Fruit fly (Drosophila melanogaster) whole organism, embryonic: ENCODE data around the gene Syp.
A peak's percentile ranks its signal among the peaks of the same experiment; 100 is the strongest.

Experiments
- ATbp ChIP-seq: fragments of 200-800 bp; sonication (Bioruptor generic); optimal IDR thresholded peaks from 2 replicates; lab custom pipeline; 2017; ENCODE audit warnings: missing biosample characterization, mild to moderate bottlenecking, missing genetic modification characterization, missing genetic modification reagents
- Adf1 ChIP-seq: fragments of 200-800 bp; sonication (Bioruptor generic); IDR thresholded peaks from 2 replicates; pipeline ENCODE4 v1.3.6; 2022; ENCODE audit warnings: missing biosample characterization, missing genetic modification characterization
- Antp ChIP-seq: fragments of 200-800 bp; sonication (Bioruptor generic); optimal IDR thresholded peaks from 3 replicates; lab custom pipeline; 2016; ENCODE audit warnings: missing biosample characterization, missing genetic modification characterization
- CG14860 ChIP-seq: fragments of 200-800 bp; sonication (Bioruptor generic); IDR thresholded peaks from 3 replicates; pipeline ENCODE4 v1.3.6; 2022; ENCODE audit warnings: missing biosample characterization, missing genetic modification characterization; ENCODE audit not compliant: partially characterized antibody
- CG16815 ChIP-seq: fragments of 200-800 bp; sonication (Bioruptor generic); optimal IDR thresholded peaks from 3 replicates; lab custom pipeline; 2017; ENCODE audit warnings: missing biosample characterization, mild to moderate bottlenecking, missing genetic modification characterization
- CG17361 ChIP-seq: fragments of 200-800 bp; sonication (Bioruptor generic); IDR thresholded peaks from 3 replicates; pipeline ENCODE4 v1.3.6; 2022; ENCODE audit warnings: missing biosample characterization, missing genetic modification characterization
- CG17568 ChIP-seq: fragments of 200-800 bp; sonication (Bioruptor generic); optimal IDR thresholded peaks from 2 replicates; lab custom pipeline; 2018; ENCODE audit warnings: missing biosample characterization, mild to moderate bottlenecking, missing genetic modification characterization, moderate library complexity
- CG1792 ChIP-seq: fragments of 200-800 bp; sonication (Bioruptor generic); optimal IDR thresholded peaks from 2 replicates; lab custom pipeline; 2016; ENCODE audit warnings: missing biosample characterization, missing genetic modification characterization
- CG18262 ChIP-seq: fragments of 200-800 bp; optimal IDR thresholded peaks from 3 replicates; lab custom pipeline; 2019; ENCODE audit warnings: missing biosample characterization, mild to moderate bottlenecking, missing genetic modification characterization, moderate library complexity
- CG18619 ChIP-seq: fragments of 200-800 bp; sonication (Bioruptor generic); optimal IDR thresholded peaks from 3 replicates; lab custom pipeline; 2017; ENCODE audit warnings: missing biosample characterization, mild to moderate bottlenecking, missing genetic modification characterization
- CG30020 ChIP-seq: fragments of 200-800 bp; optimal IDR thresholded peaks from 2 replicates; lab custom pipeline; 2019; ENCODE audit warnings: missing biosample characterization, mild to moderate bottlenecking, missing genetic modification characterization, moderate library complexity
- CG31365 ChIP-seq: fragments of 200-800 bp; sonication (Bioruptor generic); optimal IDR thresholded peaks from 2 replicates; lab custom pipeline; 2018; ENCODE audit warnings: missing biosample characterization, mild to moderate bottlenecking, missing genetic modification characterization
- CG3163 ChIP-seq: fragments of 200-800 bp; sonication (Bioruptor generic); optimal IDR thresholded peaks from 3 replicates; lab custom pipeline; 2016; ENCODE audit warnings: missing biosample characterization, missing genetic modification characterization
- CG4854 ChIP-seq: fragments of 200-800 bp; sonication (Bioruptor generic); optimal IDR thresholded peaks from 2 replicates; lab custom pipeline; 2016; ENCODE audit warnings: missing biosample characterization, missing genetic modification characterization, inconsistent platforms
- CG5245 ChIP-seq: fragments of 200-800 bp; sonication (Bioruptor generic); optimal IDR thresholded peaks from 3 replicates; lab custom pipeline; 2016; ENCODE audit warnings: missing biosample characterization, missing genetic modification characterization
- CG7987 ChIP-seq: fragments of 200-800 bp; sonication (Bioruptor generic); optimal IDR thresholded peaks from 2 replicates; lab custom pipeline; 2018; ENCODE audit warnings: missing biosample characterization, mild to moderate bottlenecking, missing genetic modification characterization, moderate library complexity
- CG8388 ChIP-seq: fragments of 200-800 bp; sonication (Bioruptor generic); optimal IDR thresholded peaks from 2 replicates; lab custom pipeline; 2019; ENCODE audit warnings: missing biosample characterization, mild to moderate bottlenecking, missing genetic modification characterization, moderate library complexity
- Deaf1 ChIP-seq: fragments of 200-800 bp; optimal IDR thresholded peaks from 3 replicates; lab custom pipeline; 2019; ENCODE audit warnings: missing biosample characterization, mild to moderate bottlenecking, missing genetic modification characterization, moderate library complexity
- HLH4C ChIP-seq: fragments of 200-800 bp; sonication (Bioruptor generic); IDR thresholded peaks from 3 replicates; pipeline ENCODE4 v1.3.6; 2022; ENCODE audit warnings: missing biosample characterization, missing genetic modification characterization; ENCODE audit not compliant: partially characterized antibody
- Hand ChIP-seq: fragments of 200-800 bp; sonication (Bioruptor generic); optimal IDR thresholded peaks from 2 replicates; lab custom pipeline; 2017; ENCODE audit warnings: mild to moderate bottlenecking, missing biosample characterization, missing genetic modification reagents, missing genetic modification characterization
- Hey ChIP-seq: fragments of 200-800 bp; sonication (Bioruptor generic); optimal IDR thresholded peaks from 3 replicates; lab custom pipeline; 2018; ENCODE audit warnings: missing biosample characterization, mild to moderate bottlenecking, missing genetic modification characterization
- Mes4 ChIP-seq: fragments of 200-800 bp; sonication (Bioruptor generic); optimal IDR thresholded peaks from 2 replicates; lab custom pipeline; 2016; ENCODE audit warnings: missing biosample characterization, missing genetic modification characterization
- Poxn ChIP-seq: fragments of 200-800 bp; sonication (Bioruptor generic); IDR thresholded peaks from 2 replicates; pipeline ENCODE4 v1.3.6; 2022; ENCODE audit warnings: missing biosample characterization, missing genetic modification characterization
- Sox100B ChIP-seq: fragments of 200-800 bp; sonication (Bioruptor generic); optimal IDR thresholded peaks from 3 replicates; lab custom pipeline; 2018; ENCODE audit warnings: missing biosample characterization, mild to moderate bottlenecking, missing genetic modification characterization
- Sox102F ChIP-seq: fragments of 200-800 bp; sonication (Bioruptor generic); optimal IDR thresholded peaks from 2 replicates; lab custom pipeline; 2018; ENCODE audit warnings: missing biosample characterization, mild to moderate bottlenecking, missing genetic modification characterization, moderate library complexity
- Sry-δ ChIP-seq: fragments of 200-800 bp; sonication (Bioruptor generic); optimal IDR thresholded peaks from 2 replicates; lab custom pipeline; 2016; ENCODE audit warnings: missing biosample characterization, missing genetic modification characterization
- Tbp ChIP-seq: fragments of >200 bp; optimal IDR thresholded peaks from 2 replicates; lab custom pipeline; 2018; ENCODE audit warnings: missing biosample characterization, missing genetic modification characterization
- Xbp1 ChIP-seq: fragments of 200-800 bp; sonication (Bioruptor generic); optimal IDR thresholded peaks from 3 replicates; lab custom pipeline; 2016; ENCODE audit warnings: missing biosample characterization, mild to moderate bottlenecking, missing genetic modification characterization
- Xrp1 ChIP-seq: fragments of 200-800 bp; sonication (Bioruptor generic); IDR thresholded peaks from 2 replicates; pipeline ENCODE4 v1.3.6; 2022; ENCODE audit warnings: missing biosample characterization, missing genetic modification characterization
- ase ChIP-seq: fragments of 200-800 bp; sonication (Bioruptor generic); IDR thresholded peaks from 3 replicates; pipeline ENCODE4 v1.3.6; 2022; ENCODE audit warnings: missing biosample characterization, missing genetic modification characterization
- ato ChIP-seq: fragments of 200-800 bp; sonication (Bioruptor generic); IDR thresholded peaks from 2 replicates; pipeline ENCODE4 v1.3.6; 2022; ENCODE audit warnings: missing biosample characterization, missing genetic modification characterization; ENCODE audit not compliant: partially characterized antibody
- croc ChIP-seq: fragments of 200-800 bp; sonication (Bioruptor generic); conservative IDR thresholded peaks from 3 replicates; pipeline ENCODE4 v1.3.6; 2022; ENCODE audit warnings: missing biosample characterization, missing genetic modification characterization
- dimm ChIP-seq: fragments of 200-800 bp; sonication (Bioruptor generic); IDR thresholded peaks from 2 replicates; pipeline ENCODE4 v1.3.6; 2022; ENCODE audit warnings: missing biosample characterization, missing genetic modification characterization
- dmrt11E ChIP-seq: fragments of 200-800 bp; sonication (Bioruptor generic); optimal IDR thresholded peaks from 3 replicates; lab custom pipeline; 2018; ENCODE audit warnings: missing biosample characterization, mild to moderate bottlenecking, missing genetic modification characterization, moderate library complexity
- dysf ChIP-seq: fragments of 200-800 bp; sonication (Bioruptor generic); IDR thresholded peaks from 3 replicates; pipeline ENCODE4 v1.3.6; 2022; ENCODE audit warnings: missing biosample characterization, missing genetic modification characterization
- exex ChIP-seq: fragments of 200-800 bp; sonication (Bioruptor generic); optimal IDR thresholded peaks from 4 replicates; lab custom pipeline; 2018; ENCODE audit warnings: missing biosample characterization, mild to moderate bottlenecking, missing genetic modification characterization, moderate library complexity
- fd3F ChIP-seq: fragments of 200-800 bp; sonication (Bioruptor generic); optimal IDR thresholded peaks from 2 replicates; lab custom pipeline; 2018; ENCODE audit warnings: missing biosample characterization, mild to moderate bottlenecking, missing genetic modification characterization, moderate library complexity
- ftz-f1 ChIP-seq: fragments of 200-800 bp; sonication (Bioruptor generic); optimal IDR thresholded peaks from 2 replicates; lab custom pipeline; 2016; ENCODE audit warnings: missing biosample characterization, missing genetic modification characterization
- gce ChIP-seq: fragments of 200-800 bp; sonication (Bioruptor generic); IDR thresholded peaks from 3 replicates; pipeline ENCODE4 v1.3.6; 2022; ENCODE audit warnings: missing biosample characterization, missing genetic modification characterization
- gsb ChIP-seq: fragments of 200-800 bp; sonication (Bioruptor generic); IDR thresholded peaks from 2 replicates; pipeline ENCODE4 v1.3.6; 2022; ENCODE audit warnings: missing biosample characterization, missing genetic modification characterization
- gt ChIP-seq: fragments of 200-800 bp; sonication (Bioruptor generic); IDR thresholded peaks from 2 replicates; pipeline ENCODE4 v1.3.6; 2022; ENCODE audit warnings: missing biosample characterization, missing genetic modification characterization
- hb ChIP-seq: fragments of 200-800 bp; sonication (Bioruptor generic); IDR thresholded peaks from 3 replicates; pipeline ENCODE4 v1.3.6; 2022; ENCODE audit warnings: missing biosample characterization, missing genetic modification characterization; ENCODE audit not compliant: partially characterized antibody
- jumu ChIP-seq: fragments of 200-800 bp; sonication (Bioruptor generic); optimal IDR thresholded peaks from 3 replicates; lab custom pipeline; 2016; ENCODE audit warnings: missing biosample characterization, missing genetic modification characterization
- mirr ChIP-seq: fragments of 200-800 bp; sonication (Bioruptor generic); optimal IDR thresholded peaks from 3 replicates; lab custom pipeline; 2018; ENCODE audit warnings: missing biosample characterization, mild to moderate bottlenecking, missing genetic modification characterization
- mld ChIP-seq: fragments of 200-800 bp; sonication (Bioruptor generic); IDR thresholded peaks from 3 replicates; pipeline ENCODE4 v1.3.6; 2022; ENCODE audit warnings: missing biosample characterization, missing genetic modification characterization; ENCODE audit not compliant: partially characterized antibody
- nerfin-2 ChIP-seq: fragments of 200-800 bp; sonication (Bioruptor generic); IDR thresholded peaks from 2 replicates; pipeline ENCODE4 v1.3.6; 2022; ENCODE audit warnings: missing biosample characterization, missing genetic modification characterization; ENCODE audit not compliant: partially characterized antibody
- pfk ChIP-seq: fragments of 200-800 bp; sonication (Bioruptor generic); optimal IDR thresholded peaks from 2 replicates; lab custom pipeline; 2018; ENCODE audit warnings: missing biosample characterization, mild to moderate bottlenecking, missing genetic modification characterization, moderate library complexity
- salm ChIP-seq: fragments of 200-800 bp; sonication (Bioruptor generic); optimal IDR thresholded peaks from 2 replicates; lab custom pipeline; 2018; ENCODE audit warnings: missing biosample characterization, mild to moderate bottlenecking, missing genetic modification characterization
- sim ChIP-seq: fragments of 200-800 bp; sonication (Bioruptor generic); IDR thresholded peaks from 2 replicates; pipeline ENCODE4 v1.3.6; 2022; ENCODE audit warnings: missing biosample characterization, missing genetic modification characterization
- trem ChIP-seq: fragments of 200-800 bp; optimal IDR thresholded peaks from 3 replicates; lab custom pipeline; 2019; ENCODE audit warnings: missing biosample characterization, mild to moderate bottlenecking, missing genetic modification characterization, moderate library complexity

The Syp gene

dm6 chr3R:20830153-20830695 lies 73.7 kb downstream of the Syp start, which contains the start of gene Adss (continued):
- TF ChIP-seq Xbp1 (peak; percentile 29), salm (tag; lab: Kevin White, UChicago) (no peak), exex (tag; lab: Kevin White, UChicago) (no peak), nerfin-2 (GFP tag; lab: Robert Waterston, UW) (no peak), Poxn (GFP tag; lab: Robert Waterston, UW) (no peak), Hand (GFP tag; lab: Kevin White, UChicago) (peak; percentile 47), CG17361 (GFP tag; lab: Robert Waterston, UW) (no peak), croc (GFP tag; lab: Robert Waterston, UW) (no peak), hb (GFP tag; lab: Robert Waterston, UW) (no peak), fd3F (GFP tag; lab: Kevin White, UChicago) (no peak), mld (GFP tag; lab: Robert Waterston, UW) (no peak), CG31365 (tag; lab: Kevin White, UChicago) (no peak), CG4854 (GFP tag; lab: Kevin White, UChicago) (no peak), dimm (GFP tag; lab: Robert Waterston, UW) (no peak), trem (tag; lab: Kevin White, UChicago) (peak; percentile 46), gce (no peak), mirr (GFP tag; lab: Kevin White, UChicago) (peak; percentile 53), CG18262 (tag; lab: Kevin White, UChicago) (no peak), CG30020 (no peak), CG18619 (GFP tag; lab: Kevin White, UChicago) (no peak), sim (GFP tag; lab: Robert Waterston, UW) (0 out of 2 replicates have a peak, but pooled peaks have one; percentile 14), ase (GFP tag; lab: Robert Waterston, UW) (no peak), dmrt11E (tag; lab: Kevin White, UChicago) (no peak), CG3163 (peak; percentile 37), CG8388 (GFP tag; lab: Kevin White, UChicago) (no peak), CG16815 (GFP tag; lab: Kevin White, UChicago) (no peak), dysf (GFP tag; lab: Robert Waterston, UW) (no peak), CG7987 (peak; percentile 59), CG5245 (GFP tag; lab: Kevin White, UChicago) (no peak), CG14860 (GFP tag; lab: Robert Waterston, UW) (no peak), Deaf1 (tag; lab: Kevin White, UChicago) (peak; percentile 78), ftz-f1 (GFP tag; lab: Kevin White, UChicago) (peak; percentile 54), Tbp (peak; percentile 66), CG17568 (no peak), gsb (GFP tag; lab: Robert Waterston, UW) (no peak), ATbp (GFP tag; lab: Kevin White, UChicago) (no peak), Sox100B (GFP tag; lab: Kevin White, UChicago) (no peak), jumu (GFP tag; lab: Kevin White, UChicago) (no peak), ato (GFP tag; lab: Robert Waterston, UW) (no peak), Xrp1 (GFP tag; lab: Robert Waterston, UW) (no peak), pfk (peak; percentile 65), Antp (GFP tag; lab: Kevin White, UChicago) (peak; percentile 36), gt (GFP tag; lab: Robert Waterston, UW) (no peak), HLH4C (peak; percentile 23; the same call in 2 of the 3 replicates), Hey (tag; lab: Kevin White, UChicago) (no peak), Sox102F (GFP tag; lab: Kevin White, UChicago) (no peak), CG1792 (no peak), Adf1 (peak; percentile 34), Sry-δ (GFP tag; lab: Kevin White, UChicago) (peak; percentile 12), Mes4 (GFP tag; lab: Kevin White, UChicago) (no peak)
